Worm (Caenorhabditis elegans) whole organism, young adult: ENCODE measurements around the gene K01G12.3.

Source experiments
- B0336.3 ChIP-seq: fragments of 200-800 bp; sonication (Bioruptor generic); IDR thresholded peaks from 2 replicates; pipeline ENCODE4 v1.3.6; 2022; ENCODE audit warnings: missing genetic modification characterization, missing compliant biosample characterization
- C17E4.6 ChIP-seq: fragments of 200-800 bp; sonication (Bioruptor generic); IDR thresholded peaks from 2 replicates; pipeline ENCODE4 v1.3.6; 2022; ENCODE audit warnings: missing genetic modification reagents, missing genetic modification characterization, missing compliant biosample characterization
- D2030.7 ChIP-seq: fragments of 200-800 bp; sonication (Bioruptor generic); IDR thresholded peaks from 2 replicates; pipeline ENCODE4 v1.3.6; 2022; ENCODE audit warnings: missing genetic modification reagents, missing genetic modification characterization, missing compliant biosample characterization
- F10E7.11 ChIP-seq: sonication (generic microtip); optimal IDR thresholded peaks from 2 replicates; lab custom pipeline; 2017; ENCODE audit warnings: mild to moderate bottlenecking, missing genetic modification characterization, moderate library complexity, missing compliant biosample characterization
- F23B12.7 ChIP-seq: sonication (generic microtip); optimal IDR thresholded peaks from 2 replicates; lab custom pipeline; 2017; ENCODE audit warnings: missing genetic modification characterization, mild to moderate bottlenecking, missing compliant biosample characterization, antibody characterized with exemption, moderate library complexity; ENCODE audit not compliant: insufficient read depth
- F39B2.1 ChIP-seq: fragments of 200-800 bp; sonication (Bioruptor generic); IDR thresholded peaks from 2 replicates; pipeline ENCODE4 v1.3.6; 2022; ENCODE audit warnings: missing genetic modification reagents, missing genetic modification characterization, missing compliant biosample characterization
- F49E8.2 ChIP-seq: sonication (generic microtip); optimal IDR thresholded peaks from 3 replicates; lab custom pipeline; 2017; ENCODE audit warnings: missing genetic modification characterization, mild to moderate bottlenecking, missing compliant biosample characterization, antibody characterized with exemption, moderate library complexity; ENCODE audit not compliant: insufficient read depth
- F52B5.7 ChIP-seq: sonication (generic microtip); optimal IDR thresholded peaks from 2 replicates; lab custom pipeline; 2016; ENCODE audit warnings: mild to moderate bottlenecking, missing genetic modification characterization, missing compliant biosample characterization
- F57A8.1 ChIP-seq: fragments of 200-800 bp; sonication (Bioruptor generic); optimal IDR thresholded peaks from 2 replicates; lab custom pipeline; 2018; ENCODE audit warnings: mild to moderate bottlenecking, missing genetic modification characterization, moderate library complexity, missing compliant biosample characterization
- F57C9.4 ChIP-seq: sonication (generic microtip); optimal IDR thresholded peaks from 2 replicates; lab custom pipeline; 2017; ENCODE audit warnings: mild to moderate bottlenecking, missing genetic modification characterization, missing compliant biosample characterization
- T07F8.4 ChIP-seq: sonication (generic microtip); optimal IDR thresholded peaks from 2 replicates; lab custom pipeline; 2016; ENCODE audit warnings: mild to moderate bottlenecking, missing genetic modification characterization, moderate library complexity, missing compliant biosample characterization
- aptf-2 ChIP-seq: fragments of 200-800 bp; sonication (Bioruptor generic); conservative IDR thresholded peaks from 2 replicates; pipeline ENCODE4 v1.3.6; 2022; ENCODE audit warnings: missing genetic modification reagents, missing genetic modification characterization, missing compliant biosample characterization
- atf-7 ChIP-seq: sonication (generic microtip); optimal IDR thresholded peaks from 2 replicates; lab custom pipeline; 2017; ENCODE audit warnings: mild to moderate bottlenecking, missing genetic modification characterization, missing compliant biosample characterization
- athp-1 ChIP-seq: sonication (generic microtip); optimal IDR thresholded peaks from 2 replicates; lab custom pipeline; 2017; ENCODE audit warnings: mild to moderate bottlenecking, missing genetic modification characterization, missing compliant biosample characterization
- attf-3 ChIP-seq: fragments of 200-800 bp; sonication (Bioruptor generic); conservative IDR thresholded peaks from 2 replicates; pipeline ENCODE4 v1.3.6; 2022; ENCODE audit warnings: missing genetic modification reagents, missing genetic modification characterization, missing compliant biosample characterization
- attf-6 ChIP-seq: fragments of 200-800 bp; sonication (Bioruptor generic); IDR thresholded peaks from 2 replicates; pipeline ENCODE4 v1.3.6; 2022; ENCODE audit warnings: missing genetic modification reagents, missing genetic modification characterization, missing compliant biosample characterization
- ccch-3 ChIP-seq: fragments of 200-800 bp; sonication (Bioruptor generic); optimal IDR thresholded peaks from 2 replicates; lab custom pipeline; 2018; ENCODE audit warnings: mild to moderate bottlenecking, missing genetic modification characterization, missing compliant biosample characterization
- cebp-1 ChIP-seq, 2 experiments: fragments of 200-800 bp in 1 of 2; sonication (Bioruptor generic) in 1 of 2; sonication (generic microtip) in 1 of 2; IDR thresholded peaks in 1 of 2; optimal IDR thresholded peaks in 1 of 2; 2 replicates each; pipeline versions ENCODE4 v1.3.6 to Lab custom; 2017 to 2022; ENCODE audit warnings: missing compliant biosample characterization in 2 of 2, missing genetic modification characterization in 2 of 2, mild to moderate bottlenecking in 1 of 2, missing genetic modification reagents in 1 of 2, moderate library complexity in 1 of 2
- ceh-40 ChIP-seq: fragments of 200-800 bp; sonication (Bioruptor generic); IDR thresholded peaks from 2 replicates; pipeline ENCODE4 v1.3.6; 2022; ENCODE audit warnings: missing genetic modification characterization, missing compliant biosample characterization
- efl-1 ChIP-seq: fragments of 150-350 bp; optimal IDR thresholded peaks from 2 replicates; lab custom pipeline; 2014; ENCODE audit warnings: missing biosample characterization, missing genetic modification reagents, missing genetic modification characterization
- egl-18 ChIP-seq: fragments of 200-800 bp; sonication (Bioruptor generic); IDR thresholded peaks from 2 replicates; pipeline ENCODE4 v1.3.6; 2022; ENCODE audit warnings: missing genetic modification reagents, missing genetic modification characterization, missing compliant biosample characterization
- egl-44 ChIP-seq: fragments of 200-800 bp; sonication (Bioruptor generic); IDR thresholded peaks from 2 replicates; pipeline ENCODE4 v1.3.6; 2022; ENCODE audit warnings: missing genetic modification reagents, missing genetic modification characterization, missing compliant biosample characterization
- fkh-3 ChIP-seq: sonication (generic microtip); optimal IDR thresholded peaks from 2 replicates; lab custom pipeline; 2016; ENCODE audit warnings: mild to moderate bottlenecking, missing genetic modification characterization, missing compliant biosample characterization
- gei-17 ChIP-seq: fragments of 200-800 bp; sonication (Bioruptor generic); optimal IDR thresholded peaks from 2 replicates; lab custom pipeline; 2018; ENCODE audit warnings: mild to moderate bottlenecking, missing genetic modification characterization, missing compliant biosample characterization
- hlh-12 ChIP-seq: sonication (generic microtip); optimal IDR thresholded peaks from 2 replicates; lab custom pipeline; 2016; ENCODE audit warnings: missing genetic modification characterization, missing compliant biosample characterization
- hlh-26 ChIP-seq: fragments of 200-800 bp; sonication (Bioruptor generic); conservative IDR thresholded peaks from 2 replicates; pipeline ENCODE4 v1.3.6; 2022; ENCODE audit warnings: missing genetic modification reagents, missing genetic modification characterization, missing compliant biosample characterization
- let-526 ChIP-seq: fragments of 200-800 bp; sonication (Bioruptor generic); IDR thresholded peaks from 2 replicates; pipeline ENCODE4 v1.3.6; 2022; ENCODE audit warnings: missing genetic modification reagents, missing genetic modification characterization, missing compliant biosample characterization
- lin-54 ChIP-seq: fragments of 200-800 bp; sonication (Bioruptor generic); optimal IDR thresholded peaks from 2 replicates; lab custom pipeline; 2018; ENCODE audit warnings: mild to moderate bottlenecking, missing genetic modification characterization, missing compliant biosample characterization
- lir-1 ChIP-seq: fragments of 200-800 bp; sonication (Bioruptor generic); conservative IDR thresholded peaks from 2 replicates; pipeline ENCODE4 v1.3.6; 2022; ENCODE audit warnings: missing genetic modification reagents, missing genetic modification characterization, missing compliant biosample characterization
- lsy-27 ChIP-seq: sonication (generic microtip); optimal IDR thresholded peaks from 2 replicates; lab custom pipeline; 2017; ENCODE audit warnings: missing genetic modification characterization, mild to moderate bottlenecking, missing compliant biosample characterization, antibody characterized with exemption, missing genotype, borderline replicate concordance; ENCODE audit not compliant: insufficient read depth
- madf-10 ChIP-seq: sonication (generic microtip); optimal IDR thresholded peaks from 2 replicates; lab custom pipeline; 2016; ENCODE audit warnings: mild to moderate bottlenecking, missing genetic modification characterization, missing compliant biosample characterization
- madf-6 ChIP-seq: fragments of 200-800 bp; sonication (Bioruptor generic); IDR thresholded peaks from 2 replicates; pipeline ENCODE4 v1.3.6; 2022; ENCODE audit warnings: missing genetic modification reagents, missing genetic modification characterization, missing compliant biosample characterization
- mcd-1 ChIP-seq: fragments of 200-800 bp; sonication (Bioruptor generic); IDR thresholded peaks from 2 replicates; pipeline ENCODE4 v1.3.6; 2022; ENCODE audit warnings: missing genetic modification reagents, missing genetic modification characterization, missing compliant biosample characterization
- nfya-1 ChIP-seq: sonication (generic microtip); optimal IDR thresholded peaks from 2 replicates; lab custom pipeline; 2017; ENCODE audit warnings: antibody characterized with exemption, missing compliant biosample characterization, missing genetic modification characterization, borderline replicate concordance; ENCODE audit not compliant: insufficient read depth
- nfya-2 ChIP-seq: fragments of 200-800 bp; sonication (Bioruptor generic); IDR thresholded peaks from 2 replicates; pipeline ENCODE4 v1.3.6; 2022; ENCODE audit warnings: missing genetic modification reagents, missing genetic modification characterization, missing compliant biosample characterization
- rcor-1 ChIP-seq: fragments of 200-800 bp; sonication (Bioruptor generic); IDR thresholded peaks from 2 replicates; pipeline ENCODE4 v1.3.6; 2022; ENCODE audit warnings: missing genetic modification reagents, missing genetic modification characterization, missing compliant biosample characterization
- rec-8 ChIP-seq, 2 experiments: sonication (generic microtip); optimal IDR thresholded peaks; 2 replicates each; lab custom pipeline; 2016; ENCODE audit warnings: mild to moderate bottlenecking in 2 of 2, missing genetic modification characterization in 2 of 2, missing genetic modification reagents in 2 of 2, missing genotype in 2 of 2, missing biosample characterization in 1 of 2, missing compliant biosample characterization in 1 of 2, moderate library complexity in 1 of 2
- repo-1 ChIP-seq: sonication (generic microtip); optimal IDR thresholded peaks from 2 replicates; lab custom pipeline; 2017; ENCODE audit warnings: mild to moderate bottlenecking, missing genetic modification characterization, missing compliant biosample characterization
- snpc-3.4 ChIP-seq: sonication (generic microtip); optimal IDR thresholded peaks from 2 replicates; lab custom pipeline; 2017; ENCODE audit warnings: missing genetic modification characterization, mild to moderate bottlenecking, missing compliant biosample characterization, antibody characterized with exemption, moderate library complexity, missing genotype, missing genetic modification reagents
- sptf-2 ChIP-seq: fragments of 200-800 bp; sonication (Bioruptor generic); optimal IDR thresholded peaks from 2 replicates; lab custom pipeline; 2018; ENCODE audit warnings: mild to moderate bottlenecking, missing genetic modification characterization, missing compliant biosample characterization
- tbx-9 ChIP-seq: sonication (generic microtip); optimal IDR thresholded peaks from 2 replicates; lab custom pipeline; 2016; ENCODE audit warnings: borderline replicate concordance, missing genetic modification characterization, inconsistent platforms, missing compliant biosample characterization
- unc-62 ChIP-seq: fragments of 150-350 bp; optimal IDR thresholded peaks from 2 replicates; lab custom pipeline; 2014; ENCODE audit warnings: missing biosample characterization, missing genetic modification reagents, missing genetic modification characterization
- zfh-2 ChIP-seq: fragments of 200-800 bp; sonication (Bioruptor generic); conservative IDR thresholded peaks from 2 replicates; pipeline ENCODE4 v1.3.6; 2022; ENCODE audit warnings: missing genetic modification reagents, missing genetic modification characterization, missing compliant biosample characterization
- ztf-25 ChIP-seq: fragments of 200-800 bp; sonication (Bioruptor generic); IDR thresholded peaks from 2 replicates; pipeline ENCODE4 v1.3.6; 2022; ENCODE audit warnings: missing genetic modification reagents, missing genetic modification characterization, missing compliant biosample characterization
- ztf-26 ChIP-seq: sonication (generic microtip); optimal IDR thresholded peaks from 2 replicates; lab custom pipeline; 2017; ENCODE audit warnings: missing genetic modification characterization, missing compliant biosample characterization
- ztf-28 ChIP-seq: fragments of 200-800 bp; sonication (Bioruptor generic); IDR thresholded peaks from 2 replicates; pipeline ENCODE4 v1.3.6; 2022; ENCODE audit warnings: missing genetic modification reagents, missing genetic modification characterization, missing compliant biosample characterization
- ztf-3 ChIP-seq: fragments of 200-800 bp; sonication (Bioruptor generic); optimal IDR thresholded peaks from 2 replicates; lab custom pipeline; 2018; ENCODE audit warnings: mild to moderate bottlenecking, missing genetic modification characterization, missing compliant biosample characterization

Gene K01G12.3

DNA sequence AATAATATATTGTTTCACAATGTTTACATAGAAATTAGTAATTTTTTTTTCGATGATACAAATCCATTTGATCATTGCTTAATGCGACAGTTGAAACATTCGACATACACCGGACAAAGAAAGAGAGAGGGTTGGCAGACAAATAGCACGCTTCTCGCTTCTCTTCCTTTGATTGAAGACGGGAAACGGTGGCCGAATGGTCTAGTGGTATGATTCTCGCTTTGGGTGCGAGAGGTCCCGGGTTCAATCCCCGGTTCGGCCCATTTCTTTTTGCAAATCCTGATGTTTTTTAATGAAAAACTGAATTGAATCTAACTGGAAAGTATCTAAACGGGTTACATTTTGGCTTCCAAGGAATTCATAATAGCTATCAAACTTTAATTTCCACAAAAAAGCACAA, 31.6 kb downstream of the K01G12.3 start (continued):
- no peak for TF ChIP-seq attf-3
- TF ChIP-seq egl-18 (GFP tag; lab: Robert Waterston, UW), result no peak
- TF ChIP-seq F39B2.1 (GFP tag; lab: Robert Waterston, UW), result no peak
- no peak for TF ChIP-seq F10E7.11 (tag; lab: Kevin White, UChicago)
- TF ChIP-seq nfya-2 (GFP tag; lab: Robert Waterston, UW), result no peak
- TF ChIP-seq egl-44 (GFP tag; lab: Robert Waterston, UW), result peak; percentile 67; the same call in 1 of the 2 replicates
- TF ChIP-seq unc-62 (GFP tag; lab: Kevin White, UChicago), result no peak
- peak; percentile 45; the same call in 1 of the 2 replicates for TF ChIP-seq cebp-1 (GFP tag; IDR thresholded peaks at IDR 0.05; lab: Robert Waterston, UW)
- no peak for TF ChIP-seq cebp-1 (tag; optimal IDR thresholded peaks at IDR 0.05; lab: Kevin White, UChicago)
- TF ChIP-seq fkh-3 (tag; lab: Kevin White, UChicago), result no peak
- TF ChIP-seq F52B5.7 (tag; lab: Kevin White, UChicago), result peak; percentile 44
- TF ChIP-seq tbx-9 (tag; lab: Kevin White, UChicago), result no peak
- peak; percentile 23 for TF ChIP-seq athp-1
- TF ChIP-seq hlh-12 (tag; lab: Kevin White, UChicago), result peak; percentile 14
- TF ChIP-seq nfya-1 (tag; lab: Kevin White, UChicago), result no peak
- TF ChIP-seq F49E8.2 (tag; lab: Kevin White, UChicago), result peak; percentile 78
- no peak; the same call in none of the 2 replicates for TF ChIP-seq mcd-1 (GFP tag; lab: Robert Waterston, UW)
- TF ChIP-seq ztf-25 (GFP tag; lab: Robert Waterston, UW), result peak; percentile 96
- TF ChIP-seq T07F8.4 (tag; lab: Kevin White, UChicago), result peak; percentile 74
- TF ChIP-seq D2030.7 (GFP tag; lab: Robert Waterston, UW), result peak; percentile 76
- peak; percentile 34 for TF ChIP-seq atf-7
- peak; percentile 78 for TF ChIP-seq F23B12.7 (tag; lab: Kevin White, UChicago)
- peak; percentile 69; the same call in 1 of the 2 replicates for TF ChIP-seq madf-6 (GFP tag; lab: Robert Waterston, UW)
- TF ChIP-seq ccch-3, result no peak
- TF ChIP-seq lir-1 (GFP tag; lab: Robert Waterston, UW), result no peak
- TF ChIP-seq lin-54 (GFP tag; lab: Kevin White, UChicago), result peak; percentile 67
- TF ChIP-seq gei-17, result no peak
- 0 out of 2 replicates have a peak, but pooled peaks have one; percentile 61 for TF ChIP-seq ztf-28 (GFP tag; lab: Robert Waterston, UW)
- peak; percentile 62 for TF ChIP-seq snpc-3.4 (tag; lab: Kevin White, UChicago)
- no peak for TF ChIP-seq efl-1 (GFP tag; lab: Kevin White, UChicago)
- no peak for TF ChIP-seq ztf-3 (GFP tag; lab: Kevin White, UChicago)
- TF ChIP-seq sptf-2 (GFP tag; lab: Kevin White, UChicago), result peak; percentile 92
- peak; percentile 26 for TF ChIP-seq ztf-26
- TF ChIP-seq B0336.3 (GFP tag; lab: Robert Waterston, UW), result no peak; the same call in 1 of the 2 replicates
- TF ChIP-seq repo-1 (tag; lab: Kevin White, UChicago), result peak; percentile 44
- TF ChIP-seq hlh-26, result no peak
- TF ChIP-seq let-526 (GFP tag; lab: Robert Waterston, UW), result 0 out of 2 replicates have a peak, but pooled peaks have one; percentile 46
- TF ChIP-seq zfh-2, result no peak
- no peak for TF ChIP-seq aptf-2
- TF ChIP-seq F57C9.4, result no peak
- peak; percentile 88 for TF ChIP-seq rcor-1 (GFP tag; lab: Robert Waterston, UW)
- TF ChIP-seq lsy-27 (tag; lab: Kevin White, UChicago), result peak; percentile 44
- peak; percentile 71 for TF ChIP-seq F57A8.1 (GFP tag; lab: Kevin White, UChicago)
- no peak for TF ChIP-seq C17E4.6
- TF ChIP-seq ceh-40 (GFP tag; lab: Robert Waterston, UW), result 0 out of 2 replicates have a peak, but pooled peaks have one; percentile 70
- TF ChIP-seq attf-6 (GFP tag; lab: Robert Waterston, UW), result peak; percentile 100
- peak; percentile 37 to 61 for TF ChIP-seq rec-8 (tag; optimal IDR thresholded peaks at IDR 0.05; lab: Kevin White, UChicago)
- TF ChIP-seq madf-10 (tag; lab: Kevin White, UChicago), result peak; percentile 33
